Worm (Caenorhabditis elegans): ENCODE results near the gene Y71H2AM.6.

DNA sequence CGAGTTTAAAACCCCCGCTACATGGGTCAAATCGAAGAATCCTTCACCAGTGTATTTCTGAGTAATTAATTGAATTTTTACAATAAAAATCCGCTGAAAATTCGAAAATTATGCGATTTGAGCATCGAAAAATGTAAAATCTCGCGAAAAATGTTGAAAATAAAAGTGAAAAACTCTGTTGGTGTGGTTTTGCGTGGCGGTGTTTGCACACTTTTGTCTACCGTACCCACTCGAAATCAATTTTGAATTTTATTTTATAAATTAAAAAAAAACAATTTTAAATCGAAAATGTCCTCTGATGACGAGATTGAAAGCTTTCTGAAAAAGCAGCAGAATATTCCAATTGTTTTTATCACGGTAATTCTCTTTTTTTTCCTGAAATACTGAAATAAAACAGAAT, at the start of gene Y71H2AM.6:
- TF ChIP-seq ama-1 (optimal IDR thresholded peaks at IDR 0.05): no peak
- no peak for TF ChIP-seq flt-1 (GFP tag; IDR thresholded peaks at IDR 0.05)
- TF ChIP-seq aly-1 (tag; optimal IDR thresholded peaks at IDR 0.05): no peak
- TF ChIP-seq ceh-36 (tag; optimal IDR thresholded peaks at IDR 0.05): no peak
- TF ChIP-seq scrt-1 (GFP tag; IDR thresholded peaks at IDR 0.05): no peak
- no peak for TF ChIP-seq hnd-1 (tag; optimal IDR thresholded peaks at IDR 0.05)
- TF ChIP-seq F13C5.2 (tag; optimal IDR thresholded peaks at IDR 0.05): peak; percentile 20
- no peak for TF ChIP-seq hmbx-1 (tag; optimal IDR thresholded peaks at IDR 0.05)
- TF ChIP-seq ets-7 (tag; optimal IDR thresholded peaks at IDR 0.05): no peak
- no peak for TF ChIP-seq tbx-37 (GFP tag; conservative IDR thresholded peaks at IDR 0.05)

Data from whole organism, early embryonic.